Worm (Caenorhabditis elegans) whole organism, late embryonic: ENCODE data around the gene F44B9.8.

Experiments used
- C38D4.7 ChIP-seq: fragments of 200-800 bp; sonication (Bioruptor generic); optimal IDR thresholded peaks from 2 replicates; lab custom pipeline; 2018; ENCODE audit warnings: mild to moderate bottlenecking, missing genetic modification characterization, moderate library complexity, missing compliant biosample characterization
- F13H6.1 ChIP-seq: sonication (generic microtip); optimal IDR thresholded peaks from 2 replicates; lab custom pipeline; 2016; ENCODE audit warnings: missing genetic modification characterization, missing compliant biosample characterization
- T23F11.4 ChIP-seq: fragments of 200-800 bp; sonication (Bioruptor generic); optimal IDR thresholded peaks from 2 replicates; lab custom pipeline; 2018; ENCODE audit warnings: mild to moderate bottlenecking, missing genetic modification characterization, missing compliant biosample characterization
- Y22D7AL.16 ChIP-seq: sonication (generic microtip); optimal IDR thresholded peaks from 2 replicates; lab custom pipeline; 2016; ENCODE audit warnings: missing genetic modification characterization, missing compliant biosample characterization
- ama-1 ChIP-seq: fragments of 150-350 bp; optimal IDR thresholded peaks from 2 replicates; lab custom pipeline; 2014
- ceh-14 ChIP-seq: sonication (generic microtip); optimal IDR thresholded peaks from 2 replicates; lab custom pipeline; 2016; ENCODE audit warnings: missing genotype, missing genetic modification characterization, missing compliant biosample characterization
- ceh-18 ChIP-seq: sonication (generic microtip); optimal IDR thresholded peaks from 2 replicates; lab custom pipeline; 2016; ENCODE audit warnings: missing genetic modification characterization, missing compliant biosample characterization
- ceh-19 ChIP-seq: fragments of 200-800 bp; sonication (Bioruptor generic); optimal IDR thresholded peaks from 2 replicates; lab custom pipeline; 2018; ENCODE audit warnings: mild to moderate bottlenecking, missing genetic modification characterization, missing compliant biosample characterization
- ceh-2 ChIP-seq: sonication (generic microtip); optimal IDR thresholded peaks from 2 replicates; lab custom pipeline; 2016; ENCODE audit warnings: missing genotype, missing genetic modification characterization, missing compliant biosample characterization
- ceh-24 ChIP-seq: sonication (generic microtip); optimal IDR thresholded peaks from 2 replicates; lab custom pipeline; 2016; ENCODE audit warnings: mild to moderate bottlenecking, missing genetic modification characterization, missing compliant biosample characterization
- ceh-6 ChIP-seq: fragments of 200-800 bp; sonication (Bioruptor generic); optimal IDR thresholded peaks from 2 replicates; lab custom pipeline; 2018; ENCODE audit warnings: mild to moderate bottlenecking, missing genetic modification characterization, missing compliant biosample characterization
- ceh-9 ChIP-seq: sonication (generic microtip); optimal IDR thresholded peaks from 2 replicates; lab custom pipeline; 2016; ENCODE audit warnings: mild to moderate bottlenecking, missing genetic modification characterization, inconsistent platforms, missing compliant biosample characterization
- dmd-4 ChIP-seq: sonication (generic microtip); optimal IDR thresholded peaks from 2 replicates; lab custom pipeline; 2016; ENCODE audit warnings: borderline replicate concordance, missing genetic modification characterization, missing compliant biosample characterization
- ets-4 ChIP-seq: sonication (generic microtip); optimal IDR thresholded peaks from 2 replicates; lab custom pipeline; 2016; ENCODE audit warnings: missing genetic modification characterization, missing compliant biosample characterization
- eyg-1 ChIP-seq: sonication (generic microtip); optimal IDR thresholded peaks from 2 replicates; lab custom pipeline; 2016; ENCODE audit warnings: missing genotype, missing genetic modification characterization, missing compliant biosample characterization
- fax-1 ChIP-seq: sonication (generic microtip); optimal IDR thresholded peaks from 2 replicates; lab custom pipeline; 2016; ENCODE audit warnings: missing genotype, missing genetic modification characterization, missing compliant biosample characterization
- fkh-10 ChIP-seq: fragments of 150-350 bp; optimal IDR thresholded peaks from 2 replicates; lab custom pipeline; 2014; ENCODE audit warnings: missing biosample characterization, missing genetic modification reagents, missing genetic modification characterization
- fkh-6 ChIP-seq: sonication (generic microtip); optimal IDR thresholded peaks from 2 replicates; lab custom pipeline; 2016; ENCODE audit warnings: missing genetic modification characterization, missing compliant biosample characterization
- gmeb-2 ChIP-seq: sonication (generic microtip); optimal IDR thresholded peaks from 2 replicates; lab custom pipeline; 2016; ENCODE audit warnings: missing genetic modification characterization, inconsistent platforms, missing compliant biosample characterization
- hlh-13 ChIP-seq: fragments of 200-800 bp; sonication (Bioruptor generic); optimal IDR thresholded peaks from 2 replicates; lab custom pipeline; 2018; ENCODE audit warnings: mild to moderate bottlenecking, missing genetic modification characterization, missing compliant biosample characterization
- hlh-15 ChIP-seq: sonication (generic microtip); optimal IDR thresholded peaks from 2 replicates; lab custom pipeline; 2016; ENCODE audit warnings: missing genetic modification characterization, missing compliant biosample characterization
- hlh-6 ChIP-seq: sonication (generic microtip); optimal IDR thresholded peaks from 2 replicates; lab custom pipeline; 2016; ENCODE audit warnings: missing genotype, missing genetic modification characterization, missing compliant biosample characterization
- hlh-8 ChIP-seq: sonication (generic microtip); optimal IDR thresholded peaks from 2 replicates; lab custom pipeline; 2016; ENCODE audit warnings: missing genotype, missing genetic modification characterization, missing compliant biosample characterization
- mec-3 ChIP-seq: sonication (generic microtip); optimal IDR thresholded peaks from 2 replicates; lab custom pipeline; 2016; ENCODE audit warnings: borderline replicate concordance, missing genetic modification characterization, missing compliant biosample characterization
- nfya-1 ChIP-seq: sonication (generic microtip); optimal IDR thresholded peaks from 2 replicates; lab custom pipeline; 2017; ENCODE audit warnings: missing genetic modification characterization, mild to moderate bottlenecking, missing compliant biosample characterization, antibody characterized with exemption, moderate library complexity
- nhr-11 ChIP-seq: fragments of 150-350 bp; optimal IDR thresholded peaks from 2 replicates; lab custom pipeline; 2014; ENCODE audit warnings: missing biosample characterization, missing genetic modification characterization
- nhr-232 ChIP-seq: sonication (generic microtip); optimal IDR thresholded peaks from 2 replicates; lab custom pipeline; 2016; ENCODE audit warnings: missing genetic modification characterization, missing compliant biosample characterization
- pag-3 ChIP-seq: sonication (generic microtip); optimal IDR thresholded peaks from 2 replicates; lab custom pipeline; 2016; ENCODE audit warnings: missing compliant biosample characterization, missing genetic modification characterization, borderline replicate concordance
- pax-1 ChIP-seq: fragments of 150-350 bp; optimal IDR thresholded peaks from 2 replicates; lab custom pipeline; 2014; ENCODE audit warnings: missing biosample characterization, missing genetic modification characterization
- pha-4 ChIP-seq: fragments of 150-350 bp; optimal IDR thresholded peaks from 2 replicates; lab custom pipeline; 2018; ENCODE audit warnings: missing biosample characterization, missing genetic modification reagents, missing genetic modification characterization
- pqm-1 ChIP-seq: sonication (generic microtip); optimal IDR thresholded peaks from 2 replicates; lab custom pipeline; 2016; ENCODE audit warnings: missing genetic modification characterization, missing compliant biosample characterization
- pros-1 ChIP-seq: fragments of 150-350 bp; optimal IDR thresholded peaks from 2 replicates; lab custom pipeline; 2014; ENCODE audit warnings: missing biosample characterization, missing genetic modification reagents, missing genetic modification characterization
- ref-2 ChIP-seq: sonication (generic microtip); optimal IDR thresholded peaks from 2 replicates; lab custom pipeline; 2016; ENCODE audit warnings: missing genetic modification characterization, missing compliant biosample characterization
- rnt-1 ChIP-seq: sonication (generic microtip); optimal IDR thresholded peaks from 2 replicates; lab custom pipeline; 2016; ENCODE audit warnings: missing genetic modification characterization, missing compliant biosample characterization
- sdc-2 ChIP-seq: sonication (generic microtip); optimal IDR thresholded peaks from 2 replicates; lab custom pipeline; 2016; ENCODE audit warnings: missing genotype, missing genetic modification characterization, missing compliant biosample characterization
- sox-2 ChIP-seq: fragments of 200-800 bp; sonication (Bioruptor generic); IDR thresholded peaks from 2 replicates; pipeline ENCODE4 v1.3.6; 2022; ENCODE audit warnings: missing genetic modification reagents, missing genetic modification characterization, missing compliant biosample characterization
- sox-4 ChIP-seq: sonication (generic microtip); optimal IDR thresholded peaks from 2 replicates; lab custom pipeline; 2017; ENCODE audit warnings: mild to moderate bottlenecking, missing genetic modification characterization, inconsistent platforms, missing compliant biosample characterization
- tbx-2 ChIP-seq: sonication (generic microtip); optimal IDR thresholded peaks from 2 replicates; lab custom pipeline; 2016; ENCODE audit warnings: missing genetic modification characterization, missing compliant biosample characterization
- tbx-7 ChIP-seq: sonication (generic microtip); optimal IDR thresholded peaks from 2 replicates; lab custom pipeline; 2016; ENCODE audit warnings: missing genotype, missing genetic modification characterization, missing compliant biosample characterization
- unc-3 ChIP-seq, 2 experiments: fragments of 200-800 bp in 1 of 2; sonication (Bioruptor generic) in 1 of 2; sonication (generic microtip) in 1 of 2; conservative IDR thresholded peaks in 1 of 2; optimal IDR thresholded peaks in 1 of 2; 2 replicates each; pipeline versions ENCODE4 v1.3.6 to Lab custom; 2016 to 2022; ENCODE audit warnings: missing compliant biosample characterization in 2 of 2, missing genetic modification characterization in 2 of 2, missing genetic modification reagents in 1 of 2
- unc-55 ChIP-seq: sonication (generic microtip); optimal IDR thresholded peaks from 2 replicates; lab custom pipeline; 2017; ENCODE audit warnings: missing biosample characterization, missing genetic modification reagents, missing genetic modification characterization
- unc-86 ChIP-seq: sonication (generic microtip); optimal IDR thresholded peaks from 2 replicates; lab custom pipeline; 2016; ENCODE audit warnings: missing genetic modification characterization, missing compliant biosample characterization
- zip-5 ChIP-seq: sonication (generic microtip); optimal IDR thresholded peaks from 2 replicates; lab custom pipeline; 2016; ENCODE audit warnings: missing genetic modification characterization, missing compliant biosample characterization
- ztf-16 ChIP-seq: sonication (generic microtip); optimal IDR thresholded peaks from 2 replicates; lab custom pipeline; 2017; ENCODE audit warnings: missing genetic modification characterization, missing compliant biosample characterization

The F44B9.8 gene

DNA sequence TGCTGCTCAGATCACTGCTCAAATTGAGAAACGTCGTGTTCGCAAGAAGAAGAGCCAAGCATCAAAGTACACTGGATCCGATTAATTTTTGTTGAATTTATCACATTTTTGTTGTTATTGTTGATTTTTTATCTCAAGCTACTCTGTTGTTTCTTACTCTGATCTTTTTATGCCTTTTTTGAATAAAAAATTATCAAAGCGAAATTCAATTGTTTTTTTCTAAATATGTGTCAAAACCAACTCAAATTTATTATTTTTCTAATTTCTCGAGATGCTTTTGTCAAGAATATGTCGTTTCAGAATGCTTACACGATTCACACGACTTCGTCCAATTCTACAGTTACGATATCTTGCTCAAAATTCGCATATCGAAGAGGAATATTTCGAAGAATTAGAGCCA lies 18.0 kb upstream of the F44B9.8 start, which contains the start of gene K12H4.2:
K12H4.2 (plus strand) TSS at position 301 of the 400 bp plus-strand sequence.
- TF ChIP-seq ets-4 (tag; lab: Kevin White, UChicago) (no peak), ceh-19 (no peak), nhr-11 (no peak), F13H6.1 (tag; lab: Kevin White, UChicago) (no peak), tbx-2 (tag; lab: Kevin White, UChicago) (no peak), T23F11.4 (GFP tag; lab: Kevin White, UChicago) (no peak), tbx-7 (tag; lab: Kevin White, UChicago) (no peak), ceh-14 (tag; lab: Kevin White, UChicago) (no peak), hlh-15 (tag; lab: Kevin White, UChicago) (no peak), ztf-16 (no peak)
- TF ChIP-seq, all 69 proteins: peak for 0

DNA sequence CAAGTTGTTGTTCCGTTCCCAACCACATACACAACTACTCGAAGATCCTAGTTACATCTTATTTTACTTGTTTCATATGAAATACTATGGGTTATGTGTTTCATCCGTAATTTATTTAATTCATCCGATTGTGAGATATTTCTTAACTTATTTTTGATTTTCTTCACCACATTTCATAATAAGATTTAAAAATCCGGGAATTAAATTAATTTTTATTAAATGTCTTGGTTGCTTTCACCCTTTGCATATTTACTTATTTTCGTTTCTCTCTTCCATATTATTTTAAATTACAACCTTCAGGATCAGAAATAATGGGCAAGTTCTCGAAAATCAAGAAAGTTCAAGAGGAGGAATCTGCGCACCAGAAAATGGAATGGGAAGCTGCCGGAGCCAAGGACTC lies 16.3 kb upstream of the F44B9.8 start, which contains the start of gene K12H4.3:
K12H4.3 (plus strand) TSS at position 301 of the 400 bp plus-strand sequence.
- TF ChIP-seq sox-4 (tag; lab: Kevin White, UChicago) (no peak), unc-3 (GFP tag; conservative IDR thresholded peaks at IDR 0.05; lab: Robert Waterston, UW) (no peak), unc-3 (tag; optimal IDR thresholded peaks at IDR 0.05; lab: Kevin White, UChicago) (no peak), eyg-1 (no peak), ceh-24 (tag; lab: Kevin White, UChicago) (no peak), pqm-1 (tag; lab: Kevin White, UChicago) (no peak), ceh-18 (no peak), hlh-8 (tag; lab: Kevin White, UChicago) (no peak), hlh-6 (tag; lab: Kevin White, UChicago) (no peak), fax-1 (tag; lab: Kevin White, UChicago) (no peak), unc-55 (no peak)

DNA sequence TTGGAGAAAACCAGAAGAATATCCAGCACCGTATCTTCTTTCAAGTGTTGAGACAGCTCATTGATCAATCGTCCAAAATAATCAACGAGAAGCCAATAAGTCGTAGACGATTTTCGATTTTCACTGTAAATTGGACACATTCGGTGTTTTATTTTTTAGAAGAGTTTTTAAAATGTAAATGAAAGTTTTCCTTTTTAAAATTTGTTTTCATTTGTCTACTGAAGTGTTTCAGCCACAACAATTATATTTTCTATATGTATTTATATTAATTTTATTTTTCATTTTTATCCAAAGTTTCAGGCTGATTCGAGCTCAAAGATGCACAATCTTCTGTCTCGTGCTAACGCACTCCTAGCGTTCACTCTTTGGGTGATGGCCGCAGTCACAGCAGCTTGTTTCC lies 15.3 kb upstream of the F44B9.8 start, which contains the start of gene spcs-3:
spcs-3 (plus strand) TSS at position 301 of the 400 bp plus-strand sequence.
- TF ChIP-seq hlh-15 (tag; lab: Kevin White, UChicago): no peak
- no peak for TF ChIP-seq sox-2 (GFP tag; lab: Robert Waterston, UW)
- TF ChIP-seq ceh-2 (tag; lab: Kevin White, UChicago): no peak
- TF ChIP-seq ceh-6 (GFP tag; lab: Kevin White, UChicago): no peak
- TF ChIP-seq fkh-10: no peak
- no peak for TF ChIP-seq pax-1 (tag; lab: Kevin White, UChicago)
- TF ChIP-seq eyg-1: no peak
- TF ChIP-seq ceh-24 (tag; lab: Kevin White, UChicago): no peak
- no peak for TF ChIP-seq pros-1 (tag; lab: Kevin White, UChicago)

DNA sequence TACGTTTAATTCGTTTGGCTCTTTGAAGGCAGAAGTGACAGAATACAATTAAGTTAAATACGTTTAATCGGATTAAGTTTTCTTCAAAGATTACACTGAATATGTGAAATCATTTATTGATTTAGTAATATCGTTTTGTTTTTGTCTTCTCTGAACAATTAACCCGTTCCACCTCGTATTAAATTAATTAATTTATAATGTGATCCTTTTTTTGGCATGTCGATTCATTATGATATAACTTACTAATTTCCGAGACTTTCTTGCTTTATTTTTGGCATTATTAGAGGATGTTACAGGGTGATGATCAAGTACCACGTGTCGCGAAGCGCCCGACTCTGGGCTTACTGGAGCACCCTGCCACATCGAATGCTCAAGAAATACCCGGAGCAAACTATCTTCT lies 14.7 kb upstream of the F44B9.8 start, which contains the start of gene K12H4.5:
K12H4.5 (plus strand) TSS at position 301 of the 400 bp plus-strand sequence.
- no peak for TF ChIP-seq C38D4.7 (GFP tag; lab: Kevin White, UChicago)
- no peak for TF ChIP-seq F13H6.1 (tag; lab: Kevin White, UChicago)
- no peak for TF ChIP-seq mec-3 (tag; lab: Kevin White, UChicago)
- TF ChIP-seq zip-5: no peak
- no peak for TF ChIP-seq nfya-1 (tag; lab: Kevin White, UChicago)
- TF ChIP-seq ets-4 (tag; lab: Kevin White, UChicago): no peak
- no peak for TF ChIP-seq ceh-14 (tag; lab: Kevin White, UChicago)
- no peak for TF ChIP-seq sdc-2 (tag; lab: Kevin White, UChicago)
- no peak for TF ChIP-seq fkh-6 (tag; lab: Kevin White, UChicago)
- TF ChIP-seq dmd-4 (tag; lab: Kevin White, UChicago): no peak

DNA sequence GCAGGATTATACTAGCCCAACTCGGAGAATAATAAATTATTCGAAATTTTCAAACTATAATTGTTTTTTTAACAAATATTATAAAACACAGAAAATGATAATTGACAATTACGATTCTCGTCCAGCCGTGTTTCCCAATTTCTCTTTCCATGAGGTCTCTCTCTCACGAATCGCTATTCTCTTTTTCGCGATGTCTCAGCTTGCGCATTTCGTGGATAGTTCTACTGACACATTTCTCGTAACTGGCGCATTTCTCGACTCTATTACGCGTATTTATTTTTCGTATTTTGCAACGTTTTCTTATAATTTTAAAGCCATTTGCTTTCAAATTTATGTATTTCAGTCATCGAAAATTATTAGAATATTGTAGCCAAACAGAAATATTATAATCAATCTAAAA lies 14.3 kb upstream of the F44B9.8 start:
- TF ChIP-seq ceh-2 (tag; lab: Kevin White, UChicago) (peak; percentile 100), ama-1 (lab: Kevin White, UChicago) (no peak), ceh-9 (tag; lab: Kevin White, UChicago) (peak; percentile 91), Y22D7AL.16 (peak; percentile 100), nhr-232 (tag; lab: Kevin White, UChicago) (peak; percentile 96), pag-3 (tag; lab: Kevin White, UChicago) (peak; percentile 100), hlh-13 (GFP tag; lab: Kevin White, UChicago) (peak; percentile 99), ceh-14 (tag; lab: Kevin White, UChicago) (peak; percentile 100), tbx-7 (tag; lab: Kevin White, UChicago) (peak; percentile 100), rnt-1 (tag; lab: Kevin White, UChicago) (peak; percentile 100), tbx-2 (tag; lab: Kevin White, UChicago) (peak; percentile 100), pha-4 (tag; lab: Kevin White, UChicago) (no peak), unc-86 (tag; lab: Kevin White, UChicago) (peak; percentile 100), hlh-6 (tag; lab: Kevin White, UChicago) (peak; percentile 100), ceh-19 (peak; percentile 100), gmeb-2 (tag; lab: Kevin White, UChicago) (peak; percentile 99), F13H6.1 (tag; lab: Kevin White, UChicago) (peak; percentile 100), ref-2 (tag; lab: Kevin White, UChicago) (peak; percentile 100)
